Fruit fly (Drosophila melanogaster) whole organism, embryonic: ENCODE results near the gene aru.
A peak's percentile ranks its signal among the peaks of the same experiment; 100 is the strongest.

Experiments
- Asciz ChIP-seq: fragments of 200-800 bp; sonication (Bioruptor generic); optimal IDR thresholded peaks from 2 replicates; lab custom pipeline; 2017; ENCODE audit warnings: missing biosample characterization, mild to moderate bottlenecking, missing genetic modification characterization, missing genetic modification reagents
- Bteb2 ChIP-seq: fragments of 200-800 bp; sonication (Bioruptor generic); optimal IDR thresholded peaks from 2 replicates; lab custom pipeline; 2016; ENCODE audit warnings: missing biosample characterization, missing genetic modification characterization
- CG10462 ChIP-seq: fragments of 200-800 bp; sonication (Bioruptor generic); optimal IDR thresholded peaks from 2 replicates; lab custom pipeline; 2016; ENCODE audit warnings: missing biosample characterization, missing genetic modification characterization
- CG11247 ChIP-seq: fragments of 200-800 bp; sonication (Bioruptor generic); IDR thresholded peaks from 2 replicates; pipeline ENCODE4 v1.3.6; 2022; ENCODE audit warnings: missing biosample characterization, missing genetic modification characterization
- CG12769 ChIP-seq: fragments of 200-800 bp; sonication (Bioruptor generic); optimal IDR thresholded peaks from 2 replicates; lab custom pipeline; 2019; ENCODE audit warnings: missing biosample characterization, mild to moderate bottlenecking, missing genetic modification characterization, moderate library complexity
- CG13424 ChIP-seq: fragments of 200-800 bp; sonication (Bioruptor generic); optimal IDR thresholded peaks from 2 replicates; lab custom pipeline; 2019; ENCODE audit warnings: missing biosample characterization, mild to moderate bottlenecking, missing genetic modification characterization, moderate library complexity
- CG14965 ChIP-seq: fragments of 200-800 bp; sonication (Bioruptor generic); optimal IDR thresholded peaks from 2 replicates; lab custom pipeline; 2016; ENCODE audit warnings: missing biosample characterization, missing genetic modification characterization, borderline replicate concordance
- CG15601 ChIP-seq: fragments of 200-800 bp; sonication (Bioruptor generic); optimal IDR thresholded peaks from 3 replicates; lab custom pipeline; 2019; ENCODE audit warnings: missing biosample characterization, mild to moderate bottlenecking, missing genetic modification characterization, moderate library complexity
- CG17912 ChIP-seq: fragments of 200-800 bp; sonication (Bioruptor generic); optimal IDR thresholded peaks from 2 replicates; lab custom pipeline; 2018; ENCODE audit warnings: missing biosample characterization, mild to moderate bottlenecking, missing genetic modification characterization
- CG2875 ChIP-seq: fragments of 200-800 bp; sonication (Bioruptor generic); optimal IDR thresholded peaks from 2 replicates; lab custom pipeline; 2017; ENCODE audit warnings: missing biosample characterization, mild to moderate bottlenecking, missing genetic modification characterization, missing genetic modification reagents
- CG3163 ChIP-seq: fragments of 200-800 bp; sonication (Bioruptor generic); optimal IDR thresholded peaks from 3 replicates; lab custom pipeline; 2016; ENCODE audit warnings: missing biosample characterization, missing genetic modification characterization
- CG33213 ChIP-seq: fragments of 200-800 bp; sonication (Bioruptor generic); optimal IDR thresholded peaks from 3 replicates; lab custom pipeline; 2016; ENCODE audit warnings: missing biosample characterization, missing genetic modification characterization
- CG4282 ChIP-seq: fragments of 200-800 bp; sonication (Bioruptor generic); optimal IDR thresholded peaks from 2 replicates; lab custom pipeline; 2016; ENCODE audit warnings: missing biosample characterization, missing genetic modification characterization
- CG4404 ChIP-seq: fragments of 200-800 bp; sonication (Bioruptor generic); IDR thresholded peaks from 2 replicates; pipeline ENCODE4 v1.3.6; 2022; ENCODE audit warnings: missing biosample characterization, missing genetic modification characterization
- CG5245 ChIP-seq: fragments of 200-800 bp; sonication (Bioruptor generic); optimal IDR thresholded peaks from 3 replicates; lab custom pipeline; 2016; ENCODE audit warnings: missing biosample characterization, missing genetic modification characterization
- CG8944 ChIP-seq: fragments of 200-800 bp; sonication (Bioruptor generic); optimal IDR thresholded peaks from 3 replicates; lab custom pipeline; 2016; ENCODE audit warnings: missing biosample characterization, missing genetic modification characterization
- CG9437 ChIP-seq: fragments of 200-800 bp; sonication (Bioruptor generic); optimal IDR thresholded peaks from 2 replicates; lab custom pipeline; 2018; ENCODE audit warnings: missing biosample characterization, mild to moderate bottlenecking, missing genetic modification characterization
- CG9876 ChIP-seq: fragments of 200-800 bp; sonication (Bioruptor generic); optimal IDR thresholded peaks from 2 replicates; lab custom pipeline; 2016; ENCODE audit warnings: missing biosample characterization, missing genetic modification characterization
- Deaf1 ChIP-seq: fragments of 200-800 bp; optimal IDR thresholded peaks from 3 replicates; lab custom pipeline; 2019; ENCODE audit warnings: missing biosample characterization, mild to moderate bottlenecking, missing genetic modification characterization, moderate library complexity
- Drgx ChIP-seq: fragments of 200-800 bp; sonication (Bioruptor generic); IDR thresholded peaks from 2 replicates; pipeline ENCODE4 v1.3.6; 2022; ENCODE audit warnings: missing biosample characterization, missing genetic modification characterization
- Fer3 ChIP-seq: fragments of 200-800 bp; sonication (Bioruptor generic); optimal IDR thresholded peaks from 2 replicates; lab custom pipeline; 2018; ENCODE audit warnings: missing biosample characterization, mild to moderate bottlenecking, missing genetic modification characterization, moderate library complexity
- HHEX ChIP-seq: fragments of 200-800 bp; sonication (Bioruptor generic); optimal IDR thresholded peaks from 3 replicates; lab custom pipeline; 2017; ENCODE audit warnings: missing biosample characterization, mild to moderate bottlenecking, missing genetic modification characterization, missing genetic modification reagents
- HLH4C ChIP-seq: fragments of 200-800 bp; sonication (Bioruptor generic); IDR thresholded peaks from 3 replicates; pipeline ENCODE4 v1.3.6; 2022; ENCODE audit warnings: missing biosample characterization, missing genetic modification characterization; ENCODE audit not compliant: partially characterized antibody
- Hr39 ChIP-seq: fragments of >200 bp; optimal IDR thresholded peaks from 2 replicates; lab custom pipeline; 2017
- MBD-R2 ChIP-seq: fragments of 200-800 bp; sonication (Bioruptor generic); IDR thresholded peaks from 2 replicates; pipeline ENCODE4 v1.3.6; 2022; ENCODE audit warnings: missing biosample characterization, missing genetic modification characterization
- Mes4 ChIP-seq: fragments of 200-800 bp; sonication (Bioruptor generic); optimal IDR thresholded peaks from 2 replicates; lab custom pipeline; 2016; ENCODE audit warnings: missing biosample characterization, missing genetic modification characterization
- NC2β ChIP-seq: fragments of 200-800 bp; sonication (Bioruptor generic); optimal IDR thresholded peaks from 2 replicates; lab custom pipeline; 2016; ENCODE audit warnings: missing biosample characterization, missing genetic modification characterization
- NK7.1 ChIP-seq: fragments of 200-800 bp; sonication (Bioruptor generic); optimal IDR thresholded peaks from 3 replicates; lab custom pipeline; 2016; ENCODE audit warnings: missing biosample characterization, missing genetic modification characterization
- Neu2 ChIP-seq: fragments of 200-800 bp; sonication (Bioruptor generic); optimal IDR thresholded peaks from 3 replicates; lab custom pipeline; 2016; ENCODE audit warnings: missing biosample characterization, missing genetic modification characterization, borderline replicate concordance
- Nf-YC ChIP-seq: fragments of 200-800 bp; optimal IDR thresholded peaks from 3 replicates; lab custom pipeline; 2019; ENCODE audit warnings: missing biosample characterization, mild to moderate bottlenecking, missing genetic modification characterization, moderate library complexity
- Oli ChIP-seq: fragments of 200-800 bp; sonication (Bioruptor generic); optimal IDR thresholded peaks from 2 replicates; lab custom pipeline; 2018; ENCODE audit warnings: missing biosample characterization, mild to moderate bottlenecking, missing genetic modification characterization, moderate library complexity
- TFAM ChIP-seq: fragments of 200-800 bp; sonication (Bioruptor generic); optimal IDR thresholded peaks from 2 replicates; lab custom pipeline; 2017; ENCODE audit warnings: missing biosample characterization, missing genetic modification characterization, inconsistent platforms
- Tbp ChIP-seq: fragments of >200 bp; optimal IDR thresholded peaks from 2 replicates; lab custom pipeline; 2018; ENCODE audit warnings: missing biosample characterization, missing genetic modification characterization
- ac ChIP-seq: fragments of 200-800 bp; sonication (Bioruptor generic); optimal IDR thresholded peaks from 3 replicates; lab custom pipeline; 2017; ENCODE audit warnings: missing biosample characterization, mild to moderate bottlenecking, missing genetic modification characterization
- caup ChIP-seq: fragments of 200-800 bp; sonication (Bioruptor generic); optimal IDR thresholded peaks from 3 replicates; lab custom pipeline; 2017; ENCODE audit warnings: missing biosample characterization, mild to moderate bottlenecking, missing genetic modification characterization, moderate library complexity; ENCODE audit not compliant: severe bottlenecking
- chif ChIP-seq, 2 experiments: fragments of 200-800 bp; sonication (Bioruptor generic); optimal IDR thresholded peaks; 3 replicates each; lab custom pipeline; 2016; ENCODE audit warnings: missing biosample characterization in 2 of 2, missing genetic modification characterization in 2 of 2
- danr ChIP-seq: fragments of 200-800 bp; sonication (Bioruptor generic); IDR thresholded peaks from 2 replicates; pipeline ENCODE4 v1.3.6; 2022; ENCODE audit warnings: missing biosample characterization, missing genetic modification characterization
- gsb ChIP-seq: fragments of 200-800 bp; sonication (Bioruptor generic); IDR thresholded peaks from 2 replicates; pipeline ENCODE4 v1.3.6; 2022; ENCODE audit warnings: missing biosample characterization, missing genetic modification characterization
- jing ChIP-seq: fragments of 200-800 bp; sonication (Bioruptor generic); optimal IDR thresholded peaks from 2 replicates; lab custom pipeline; 2018; ENCODE audit warnings: missing biosample characterization, mild to moderate bottlenecking, missing genetic modification characterization
- lbe ChIP-seq: fragments of 200-800 bp; sonication (Bioruptor generic); optimal IDR thresholded peaks from 2 replicates; lab custom pipeline; 2016; ENCODE audit warnings: missing biosample characterization, mild to moderate bottlenecking, missing genetic modification characterization
- mam ChIP-seq: fragments of 200-800 bp; sonication (Bioruptor generic); optimal IDR thresholded peaks from 3 replicates; lab custom pipeline; 2016; ENCODE audit warnings: missing biosample characterization, missing genetic modification characterization
- pho ChIP-seq: fragments of 200-800 bp; sonication (Bioruptor generic); optimal IDR thresholded peaks from 2 replicates; lab custom pipeline; 2016; ENCODE audit warnings: missing biosample characterization, missing genetic modification characterization
- sens ChIP-seq: fragments of 200-800 bp; sonication (Bioruptor generic); peaks from one replicate; lab custom pipeline; 2016; ENCODE audit warnings: missing biosample characterization, missing genetic modification characterization
- sim ChIP-seq: fragments of 200-800 bp; sonication (Bioruptor generic); IDR thresholded peaks from 2 replicates; pipeline ENCODE4 v1.3.6; 2022; ENCODE audit warnings: missing biosample characterization, missing genetic modification characterization
- slou ChIP-seq: fragments of 200-800 bp; sonication (Bioruptor generic); optimal IDR thresholded peaks from 3 replicates; lab custom pipeline; 2016; ENCODE audit warnings: missing biosample characterization, missing genetic modification characterization
- sqz ChIP-seq: fragments of 200-800 bp; sonication (Bioruptor generic); optimal IDR thresholded peaks from 3 replicates; lab custom pipeline; 2018; ENCODE audit warnings: missing biosample characterization, mild to moderate bottlenecking, missing genetic modification characterization
- toy ChIP-seq: fragments of 200-800 bp; sonication (Bioruptor generic); IDR thresholded peaks from 2 replicates; pipeline ENCODE4 v1.3.6; 2022; ENCODE audit warnings: missing biosample characterization, missing genetic modification characterization
- ttk ChIP-seq: fragments of 200-800 bp; sonication (Bioruptor generic); IDR thresholded peaks from 2 replicates; pipeline ENCODE4 v2.1.2; 2022; ENCODE audit warnings: missing biosample characterization, missing genetic modification characterization
- usp ChIP-seq: fragments of >200 bp; optimal IDR thresholded peaks from 2 replicates; lab custom pipeline; 2017; ENCODE audit warnings: missing biosample characterization, missing genetic modification characterization
- z ChIP-seq: fragments of 200-800 bp; sonication (Bioruptor generic); IDR thresholded peaks from 3 replicates; pipeline ENCODE4 v1.3.6; 2022; ENCODE audit warnings: missing biosample characterization, missing genetic modification characterization
- zen2 ChIP-seq: fragments of 200-800 bp; sonication (Bioruptor generic); IDR thresholded peaks from 3 replicates; pipeline ENCODE4 v1.3.6; 2022; ENCODE audit warnings: missing biosample characterization, missing genetic modification characterization; ENCODE audit not compliant: partially characterized antibody

Gene aru

DNA sequence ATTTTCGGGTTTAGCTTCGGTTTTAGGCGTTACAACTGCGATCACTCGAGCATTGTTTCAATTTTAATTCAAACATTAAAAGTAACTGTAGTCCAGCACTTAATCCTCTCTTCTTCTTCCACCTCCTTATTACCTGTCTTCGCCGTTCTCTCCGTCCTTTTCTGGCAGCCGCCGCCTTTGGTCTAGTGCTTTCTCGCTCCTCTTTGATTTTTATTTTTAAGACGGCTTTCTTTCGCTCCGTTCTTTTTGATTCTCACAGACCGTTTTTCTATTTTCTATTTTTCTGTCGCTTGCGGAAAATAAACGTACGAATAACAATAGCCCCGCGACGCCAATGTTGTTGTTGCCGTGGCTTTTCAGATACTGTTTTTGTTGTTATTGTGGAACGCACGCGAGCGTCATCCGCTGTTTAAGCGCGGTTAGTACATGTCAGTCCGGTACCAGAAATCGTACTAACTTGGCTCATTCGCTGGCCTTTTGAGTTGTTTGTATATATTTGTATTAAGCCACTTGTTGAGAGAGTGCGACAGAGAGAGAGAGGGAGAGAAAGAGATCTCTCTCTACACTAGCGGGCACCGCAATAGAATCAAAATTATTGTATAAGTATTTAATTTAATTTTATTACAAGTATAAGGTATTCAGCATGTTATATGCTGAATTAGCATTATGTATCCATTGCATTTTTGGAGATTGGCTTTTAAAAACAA, at the start of gene aru (continued):
- TF ChIP-seq jing (no peak), toy (GFP tag; lab: Robert Waterston, UW) (no peak), CG3163 (GFP tag; lab: Kevin White, UChicago) (no peak), Hr39 (lab: Kevin White, UChicago) (no peak), danr (GFP tag; lab: Robert Waterston, UW) (no peak), CG11247 (no peak), Asciz (GFP tag; lab: Kevin White, UChicago) (peak; percentile 65), NK7.1 (GFP tag; lab: Kevin White, UChicago) (no peak), Deaf1 (tag; lab: Kevin White, UChicago) (peak; percentile 11), NC2β (GFP tag; lab: Kevin White, UChicago) (no peak), CG4282 (GFP tag; lab: Kevin White, UChicago) (no peak), CG2875 (GFP tag; lab: Kevin White, UChicago) (no peak), z (GFP tag; lab: Robert Waterston, UW) (peak; percentile 87), sim (no peak), MBD-R2 (GFP tag; lab: Robert Waterston, UW) (no peak), Neu2 (GFP tag; lab: Kevin White, UChicago) (no peak), zen2 (GFP tag; lab: Robert Waterston, UW) (no peak), CG13424 (peak; percentile 34), CG14965 (no peak), Fer3 (no peak), mam (GFP tag; lab: Kevin White, UChicago) (no peak), CG15601 (peak; percentile 22), gsb (GFP tag; lab: Robert Waterston, UW) (no peak), Oli (tag; lab: Kevin White, UChicago) (peak; percentile 11), Drgx (peak; percentile 20; the same call in 1 of the 2 replicates), Nf-YC (peak; percentile 27), CG4404 (no peak), slou (GFP tag; lab: Kevin White, UChicago) (no peak), CG17912 (no peak), CG10462 (GFP tag; lab: Kevin White, UChicago) (no peak), Tbp (GFP tag; lab: Kevin White, UChicago) (no peak), ttk (GFP tag; lab: Robert Waterston, UW) (no peak), sqz (GFP tag; lab: Kevin White, UChicago) (no peak), Bteb2 (GFP tag; lab: Kevin White, UChicago) (no peak), Mes4 (no peak), CG9876 (GFP tag; lab: Kevin White, UChicago) (no peak), lbe (peak; percentile 59), TFAM (GFP tag; lab: Kevin White, UChicago) (no peak), CG33213 (GFP tag; lab: Kevin White, UChicago) (peak; percentile 17), CG9437 (no peak), pho (GFP tag; lab: Kevin White, UChicago) (no peak), sens (GFP tag; lab: Kevin White, UChicago) (peak; percentile 70), HHEX (GFP tag; lab: Kevin White, UChicago) (peak; percentile 37), chif (GFP tag; optimal IDR thresholded peaks at IDR 0.05; lab: Kevin White, UChicago) (no peak), caup (GFP tag; lab: Kevin White, UChicago) (peak; percentile 9), HLH4C (GFP tag; lab: Robert Waterston, UW) (peak; percentile 21; the same call in 1 of the 3 replicates), CG8944 (GFP tag; lab: Kevin White, UChicago) (no peak), CG5245 (GFP tag; lab: Kevin White, UChicago) (peak; percentile 2), ac (peak; percentile 3), CG12769 (tag; lab: Kevin White, UChicago) (peak; percentile 14), usp (no peak)
